Worm (Caenorhabditis elegans) whole organism, early embryonic: ENCODE measurements around the gene txt-13.

ENCODE experiments used
- B0310.2 ChIP-seq: sonication (generic microtip); optimal IDR thresholded peaks from 2 replicates; lab custom pipeline; 2016; ENCODE audit warnings: mild to moderate bottlenecking, missing genetic modification characterization, missing compliant biosample characterization
- F13C5.2 ChIP-seq: sonication (generic microtip); optimal IDR thresholded peaks from 2 replicates; lab custom pipeline; 2017; ENCODE audit warnings: mild to moderate bottlenecking, missing genetic modification characterization, inconsistent platforms, missing compliant biosample characterization
- aly-1 ChIP-seq: sonication (generic microtip); optimal IDR thresholded peaks from 2 replicates; lab custom pipeline; 2016; ENCODE audit warnings: missing genetic modification characterization, missing compliant biosample characterization
- ama-1 ChIP-seq: fragments of 150-350 bp; optimal IDR thresholded peaks from 2 replicates; lab custom pipeline; 2014
- ceh-13 ChIP-seq: fragments of 200-800 bp; sonication (Bioruptor generic); optimal IDR thresholded peaks from 2 replicates; lab custom pipeline; 2018; ENCODE audit warnings: mild to moderate bottlenecking, missing genetic modification characterization, missing compliant biosample characterization
- ceh-36 ChIP-seq: sonication (generic microtip); optimal IDR thresholded peaks from 2 replicates; lab custom pipeline; 2016; ENCODE audit warnings: missing genetic modification characterization, inconsistent platforms, missing compliant biosample characterization
- ets-7 ChIP-seq: sonication (generic microtip); optimal IDR thresholded peaks from 2 replicates; lab custom pipeline; 2016; ENCODE audit warnings: missing genotype, missing genetic modification characterization, missing compliant biosample characterization
- flt-1 ChIP-seq: fragments of 200-800 bp; sonication (Bioruptor generic); IDR thresholded peaks from 2 replicates; pipeline ENCODE4 v1.3.6; 2022; ENCODE audit warnings: missing genetic modification characterization, missing compliant biosample characterization
- hmbx-1 ChIP-seq: sonication (generic microtip); optimal IDR thresholded peaks from 2 replicates; lab custom pipeline; 2016; ENCODE audit warnings: mild to moderate bottlenecking, missing genetic modification characterization, missing compliant biosample characterization
- hmg-4 ChIP-seq: fragments of 200-800 bp; sonication (Bioruptor generic); optimal IDR thresholded peaks from 2 replicates; lab custom pipeline; 2018; ENCODE audit warnings: mild to moderate bottlenecking, missing genetic modification characterization, missing compliant biosample characterization
- hnd-1 ChIP-seq: sonication (generic microtip); optimal IDR thresholded peaks from 2 replicates; lab custom pipeline; 2016; ENCODE audit warnings: missing genetic modification characterization, missing compliant biosample characterization
- pes-1 ChIP-seq: fragments of 200-800 bp; sonication (Bioruptor generic); IDR thresholded peaks from 2 replicates; pipeline ENCODE4 v1.3.6; 2022; ENCODE audit warnings: missing genetic modification reagents, missing genetic modification characterization, missing compliant biosample characterization
- scrt-1 ChIP-seq: fragments of 200-800 bp; sonication (Bioruptor generic); IDR thresholded peaks from 2 replicates; pipeline ENCODE4 v1.3.6; 2022; ENCODE audit warnings: missing genetic modification characterization, missing compliant biosample characterization
- sea-1 ChIP-seq: fragments of 200-800 bp; sonication (Bioruptor generic); conservative IDR thresholded peaks from 2 replicates; pipeline ENCODE4 v1.3.6; 2022; ENCODE audit warnings: missing genetic modification characterization, missing compliant biosample characterization
- tbx-11 ChIP-seq: fragments of 200-800 bp; sonication (Bioruptor generic); IDR thresholded peaks from 2 replicates; pipeline ENCODE4 v1.3.6; 2022; ENCODE audit warnings: missing genetic modification characterization, missing compliant biosample characterization
- tbx-37 ChIP-seq: fragments of 200-800 bp; sonication (Bioruptor generic); conservative IDR thresholded peaks from 2 replicates; pipeline ENCODE4 v1.3.6; 2022; ENCODE audit warnings: missing genetic modification reagents, missing genetic modification characterization, missing compliant biosample characterization
- tra-4 ChIP-seq: sonication (generic microtip); optimal IDR thresholded peaks from 2 replicates; lab custom pipeline; 2017; ENCODE audit warnings: missing genetic modification characterization, missing compliant biosample characterization

Gene txt-13

ce11 chrII:10596462-10596861 is 26.1 kb downstream of the txt-13 start, which contains the start of gene C14A4.7:
C14A4.7 (minus strand) TSS chrII:10596562.
- TF ChIP-seq ceh-13 (GFP tag; lab: Kevin White, UChicago) (no peak), aly-1 (tag; lab: Kevin White, UChicago) (no peak), flt-1 (GFP tag; lab: Robert Waterston, UW) (no peak), tbx-11 (GFP tag; lab: Robert Waterston, UW) (no peak), B0310.2 (tag; lab: Kevin White, UChicago) (no peak), ets-7 (tag; lab: Kevin White, UChicago) (no peak), hmg-4 (GFP tag; lab: Kevin White, UChicago) (no peak), tra-4 (tag; lab: Kevin White, UChicago) (no peak), tbx-37 (GFP tag; lab: Robert Waterston, UW) (no peak), sea-1 (GFP tag; lab: Robert Waterston, UW) (no peak), F13C5.2 (tag; lab: Kevin White, UChicago) (no peak), ceh-36 (tag; lab: Kevin White, UChicago) (no peak), ama-1 (lab: Kevin White, UChicago) (no peak), hmbx-1 (tag; lab: Kevin White, UChicago) (no peak), hnd-1 (tag; lab: Kevin White, UChicago) (no peak), pes-1 (GFP tag; lab: Robert Waterston, UW) (no peak), scrt-1 (no peak)

ce11 chrII:10598039-10598438 is 27.6 kb downstream of the txt-13 start, which contains the start of gene C14A4.8:
C14A4.8 (minus strand) TSS chrII:10598139.
- TF ChIP-seq hmg-4 (GFP tag; lab: Kevin White, UChicago): no peak
- no peak for TF ChIP-seq ets-7 (tag; lab: Kevin White, UChicago)
- TF ChIP-seq pes-1 (GFP tag; lab: Robert Waterston, UW): no peak
- no peak for TF ChIP-seq tbx-11 (GFP tag; lab: Robert Waterston, UW)
- TF ChIP-seq hnd-1 (tag; lab: Kevin White, UChicago): no peak
- no peak for TF ChIP-seq ceh-36 (tag; lab: Kevin White, UChicago)
- no peak for TF ChIP-seq tbx-37 (GFP tag; lab: Robert Waterston, UW)
- no peak for TF ChIP-seq hmbx-1 (tag; lab: Kevin White, UChicago)
- no peak for TF ChIP-seq ama-1 (lab: Kevin White, UChicago)
- no peak for TF ChIP-seq flt-1 (GFP tag; lab: Robert Waterston, UW)
- no peak for TF ChIP-seq ceh-13 (GFP tag; lab: Kevin White, UChicago)
- TF ChIP-seq aly-1 (tag; lab: Kevin White, UChicago): no peak

DNA sequence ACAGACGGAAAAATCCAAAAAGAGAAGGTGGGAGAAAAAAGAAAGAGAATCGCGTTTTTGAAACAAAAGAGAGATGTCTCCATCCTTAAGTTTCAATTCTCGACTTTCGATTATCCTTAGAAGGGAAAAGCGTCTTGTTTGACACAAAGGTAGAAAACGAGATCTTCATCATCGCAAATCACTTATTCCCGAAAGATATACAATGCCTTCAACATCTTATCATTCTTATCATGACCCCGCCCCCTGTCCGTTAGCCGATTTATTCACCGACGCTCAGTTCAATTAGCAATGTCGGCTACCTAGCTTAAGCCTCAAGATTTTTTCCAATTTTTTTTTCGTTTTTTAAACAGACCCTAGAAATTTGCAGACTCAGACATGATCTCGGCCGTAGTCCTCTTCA is 28.6 kb downstream of the txt-13 start, which contains the start of gene C14A4.9:
Gene C14A4.9 (plus strand): TSS at position 368 of the 400 bp plus-strand sequence.
- no peak for TF ChIP-seq ama-1 (lab: Kevin White, UChicago)
- no peak for TF ChIP-seq tra-4 (tag; lab: Kevin White, UChicago)
- no peak for TF ChIP-seq aly-1 (tag; lab: Kevin White, UChicago)
- TF ChIP-seq sea-1 (GFP tag; lab: Robert Waterston, UW): no peak
- no peak for TF ChIP-seq scrt-1
- no peak for TF ChIP-seq flt-1 (GFP tag; lab: Robert Waterston, UW)

- TF ChIP-seq B0310.2 (tag; lab: Kevin White, UChicago) (no peak), ceh-13 (GFP tag; lab: Kevin White, UChicago) (no peak), hmbx-1 (tag; lab: Kevin White, UChicago) (no peak), F13C5.2 (tag; lab: Kevin White, UChicago) (no peak), sea-1 (GFP tag; lab: Robert Waterston, UW) (no peak), scrt-1 (no peak), hmg-4 (GFP tag; lab: Kevin White, UChicago) (no peak), ceh-36 (tag; lab: Kevin White, UChicago) (no peak), tra-4 (tag; lab: Kevin White, UChicago) (no peak), hnd-1 (tag; lab: Kevin White, UChicago) (no peak), ama-1 (lab: Kevin White, UChicago) (no peak)
Observed at ce11 chrII:10602184-10602583, 31.8 kb downstream of the txt-13 start, which contains the start of gene srv-2. srv-2 (minus strand) TSS chrII:10602284.

DNA sequence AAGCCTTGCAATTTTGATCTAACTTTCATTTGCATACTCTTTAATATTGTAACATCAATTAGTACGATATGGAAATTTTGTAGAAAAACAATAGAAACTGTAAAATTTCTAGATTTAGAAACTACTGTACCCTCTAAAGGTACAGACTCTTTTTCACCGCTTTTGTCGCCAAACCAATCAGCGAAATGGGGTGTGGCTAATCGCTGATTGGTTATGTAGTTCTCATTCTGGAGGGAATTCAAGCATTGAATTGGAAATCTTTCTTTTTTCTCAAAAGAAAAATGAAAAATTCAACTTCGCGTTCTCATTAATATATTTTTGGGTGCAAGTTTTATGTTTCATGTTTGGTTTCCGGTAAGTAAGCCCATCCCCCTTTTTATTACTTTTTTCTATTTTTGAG is 33.2 kb downstream of the txt-13 start:
- TF ChIP-seq flt-1 (GFP tag; lab: Robert Waterston, UW) (no peak), tra-4 (tag; lab: Kevin White, UChicago) (no peak), ceh-13 (GFP tag; lab: Kevin White, UChicago) (no peak), hmbx-1 (tag; lab: Kevin White, UChicago) (no peak), tbx-11 (GFP tag; lab: Robert Waterston, UW) (no peak), B0310.2 (tag; lab: Kevin White, UChicago) (no peak), aly-1 (tag; lab: Kevin White, UChicago) (no peak), ceh-36 (tag; lab: Kevin White, UChicago) (no peak), scrt-1 (no peak), F13C5.2 (tag; lab: Kevin White, UChicago) (no peak), ama-1 (lab: Kevin White, UChicago) (no peak), pes-1 (GFP tag; lab: Robert Waterston, UW) (no peak)

- TF ChIP-seq pes-1 (GFP tag; lab: Robert Waterston, UW): no peak
- TF ChIP-seq hmg-4 (GFP tag; lab: Kevin White, UChicago): no peak
- TF ChIP-seq ceh-13 (GFP tag; lab: Kevin White, UChicago): no peak
- no peak for TF ChIP-seq hmbx-1 (tag; lab: Kevin White, UChicago)
- no peak for TF ChIP-seq ceh-36 (tag; lab: Kevin White, UChicago)
- TF ChIP-seq scrt-1: no peak
- TF ChIP-seq tra-4 (tag; lab: Kevin White, UChicago): no peak
- no peak for TF ChIP-seq ama-1 (lab: Kevin White, UChicago)
- TF ChIP-seq tbx-11 (GFP tag; lab: Robert Waterston, UW): no peak
- no peak for TF ChIP-seq flt-1 (GFP tag; lab: Robert Waterston, UW)
- no peak for TF ChIP-seq F13C5.2 (tag; lab: Kevin White, UChicago)
- TF ChIP-seq tbx-37 (GFP tag; lab: Robert Waterston, UW): no peak
- TF ChIP-seq B0310.2 (tag; lab: Kevin White, UChicago): no peak
Observed at ce11 chrII:10605512-10605911, 35.1 kb downstream of the txt-13 start, which contains the start of gene taf-13. taf-13 (minus strand) TSS chrII:10605612.
